Worm (Caenorhabditis elegans) whole organism, midembryonic: ENCODE results near the gene pigt-1.
A peak's percentile ranks its signal among the peaks of the same experiment; 100 is the strongest.

Experiments
- T22C8.4 ChIP-seq: fragments of 200-800 bp; sonication (Bioruptor generic); IDR thresholded peaks from 2 replicates; pipeline ENCODE4 v1.3.6; 2022; ENCODE audit warnings: missing genetic modification characterization, missing compliant biosample characterization
- cog-1 ChIP-seq: sonication (generic microtip); optimal IDR thresholded peaks from 2 replicates; lab custom pipeline; 2016; ENCODE audit warnings: missing genetic modification characterization, missing compliant biosample characterization
- flt-1 ChIP-seq: fragments of 200-800 bp; sonication (Bioruptor generic); IDR thresholded peaks from 2 replicates; pipeline ENCODE4 v1.3.6; 2022; ENCODE audit warnings: missing genetic modification characterization, missing compliant biosample characterization
- klf-2 ChIP-seq: fragments of 200-800 bp; sonication (Bioruptor generic); conservative IDR thresholded peaks from 2 replicates; pipeline ENCODE4 v1.3.6; 2022; ENCODE audit warnings: missing genetic modification reagents, missing genetic modification characterization, missing compliant biosample characterization
- med-1 ChIP-seq: sonication (generic microtip); optimal IDR thresholded peaks from 2 replicates; lab custom pipeline; 2017; ENCODE audit warnings: missing genetic modification characterization, mild to moderate bottlenecking, missing compliant biosample characterization, antibody characterized with exemption, missing genetic modification reagents; ENCODE audit not compliant: insufficient read depth
- ref-1 ChIP-seq: fragments of 200-800 bp; sonication (Bioruptor generic); conservative IDR thresholded peaks from 2 replicates; pipeline ENCODE4 v1.3.6; 2022; ENCODE audit warnings: missing genetic modification reagents, missing genetic modification characterization, missing compliant biosample characterization
- tab-1 ChIP-seq: fragments of 200-800 bp; sonication (Bioruptor generic); IDR thresholded peaks from 2 replicates; pipeline ENCODE4 v1.3.6; 2022; ENCODE audit warnings: missing genetic modification characterization, missing compliant biosample characterization
- ztf-23 ChIP-seq: fragments of 200-800 bp; sonication (Bioruptor generic); IDR thresholded peaks from 2 replicates; pipeline ENCODE4 v1.3.6; 2022; ENCODE audit warnings: missing genetic modification reagents, missing genetic modification characterization, missing compliant biosample characterization
- ztf-29 ChIP-seq: fragments of 200-800 bp; sonication (Bioruptor generic); IDR thresholded peaks from 2 replicates; pipeline ENCODE4 v1.3.6; 2022; ENCODE audit warnings: missing genetic modification reagents, missing genetic modification characterization, missing compliant biosample characterization

Gene pigt-1

ce11 chrV:10954334-10954733, 4.3 kb downstream of the pigt-1 start, which contains the start of gene clec-221:
TSS of gene clec-221 (minus strand) at chrV:10954434.
- TF ChIP-seq T22C8.4 (GFP tag; lab: Robert Waterston, UW) (no peak), ztf-29 (GFP tag; lab: Robert Waterston, UW) (no peak), klf-2 (GFP tag; lab: Robert Waterston, UW) (no peak), flt-1 (GFP tag; lab: Robert Waterston, UW) (no peak), tab-1 (GFP tag; lab: Robert Waterston, UW) (no peak), ztf-23 (GFP tag; lab: Robert Waterston, UW) (no peak), cog-1 (tag; lab: Kevin White, UChicago) (no peak), med-1 (no peak), ref-1 (GFP tag; lab: Robert Waterston, UW) (no peak)

- TF ChIP-seq ztf-23 (GFP tag; lab: Robert Waterston, UW), result no peak
- no peak for TF ChIP-seq klf-2 (GFP tag; lab: Robert Waterston, UW)
- no peak for TF ChIP-seq ref-1 (GFP tag; lab: Robert Waterston, UW)
- no peak for TF ChIP-seq cog-1 (tag; lab: Kevin White, UChicago)
- no peak for TF ChIP-seq med-1
- TF ChIP-seq flt-1 (GFP tag; lab: Robert Waterston, UW), result no peak
- no peak for TF ChIP-seq T22C8.4 (GFP tag; lab: Robert Waterston, UW)
- no peak for TF ChIP-seq ztf-29 (GFP tag; lab: Robert Waterston, UW)
- no peak for TF ChIP-seq tab-1 (GFP tag; lab: Robert Waterston, UW)
Measured at ce11 chrV:10953471-10954155, 5.0 kb downstream of the pigt-1 start.

- TF ChIP-seq tab-1 (GFP tag; lab: Robert Waterston, UW), result no peak
- TF ChIP-seq ztf-23 (GFP tag; lab: Robert Waterston, UW), result peak; percentile 34; the same call in 1 of the 2 replicates
Measured at ce11 chrV:10951655-10952278, 6.9 kb downstream of the pigt-1 start, which contains the start of gene F17C11.4. TSS of gene F17C11.4 (plus strand) at chrV:10951860.

- no peak for TF ChIP-seq cog-1 (tag; lab: Kevin White, UChicago)
- no peak for TF ChIP-seq T22C8.4 (GFP tag; lab: Robert Waterston, UW)
- no peak for TF ChIP-seq flt-1 (GFP tag; lab: Robert Waterston, UW)
- no peak for TF ChIP-seq ztf-29 (GFP tag; lab: Robert Waterston, UW)
- no peak for TF ChIP-seq tab-1 (GFP tag; lab: Robert Waterston, UW)
- no peak for TF ChIP-seq ztf-23 (GFP tag; lab: Robert Waterston, UW)
- no peak for TF ChIP-seq med-1
- no peak for TF ChIP-seq ref-1 (GFP tag; lab: Robert Waterston, UW)
- TF ChIP-seq klf-2 (GFP tag; lab: Robert Waterston, UW), result no peak
Measured at ce11 chrV:10949511-10949910, 9.1 kb downstream of the pigt-1 start, which contains the start of gene col-153. TSS of gene col-153 (plus strand) at chrV:10949811.

- no peak for TF ChIP-seq cog-1 (tag; lab: Kevin White, UChicago)
- TF ChIP-seq tab-1 (GFP tag; lab: Robert Waterston, UW), result no peak
- no peak for TF ChIP-seq klf-2 (GFP tag; lab: Robert Waterston, UW)
- no peak for TF ChIP-seq ztf-23 (GFP tag; lab: Robert Waterston, UW)
- no peak for TF ChIP-seq flt-1 (GFP tag; lab: Robert Waterston, UW)
- no peak for TF ChIP-seq ztf-29 (GFP tag; lab: Robert Waterston, UW)
- no peak for TF ChIP-seq med-1
- no peak for TF ChIP-seq ref-1 (GFP tag; lab: Robert Waterston, UW)
- no peak for TF ChIP-seq T22C8.4 (GFP tag; lab: Robert Waterston, UW)
Measured at ce11 chrV:10947930-10948329, 10.7 kb downstream of the pigt-1 start, which contains the start of gene F17C11.2. TSS of gene F17C11.2 (plus strand) at chrV:10948230.

ce11 chrV:10947210-10947609, 11.4 kb downstream of the pigt-1 start:
- TF ChIP-seq med-1, result no peak
- TF ChIP-seq ztf-23 (GFP tag; lab: Robert Waterston, UW), result no peak
- TF ChIP-seq cog-1 (tag; lab: Kevin White, UChicago), result no peak
- no peak for TF ChIP-seq T22C8.4 (GFP tag; lab: Robert Waterston, UW)
- no peak for TF ChIP-seq ztf-29 (GFP tag; lab: Robert Waterston, UW)
- TF ChIP-seq flt-1 (GFP tag; lab: Robert Waterston, UW), result no peak
- TF ChIP-seq tab-1 (GFP tag; lab: Robert Waterston, UW), result no peak
- TF ChIP-seq ref-1 (GFP tag; lab: Robert Waterston, UW), result no peak
- no peak for TF ChIP-seq klf-2 (GFP tag; lab: Robert Waterston, UW)

- no peak for TF ChIP-seq ref-1 (GFP tag; lab: Robert Waterston, UW)
- TF ChIP-seq klf-2 (GFP tag; lab: Robert Waterston, UW), result no peak
- no peak for TF ChIP-seq tab-1 (GFP tag; lab: Robert Waterston, UW)
- TF ChIP-seq cog-1 (tag; lab: Kevin White, UChicago), result no peak
Measured at ce11 chrV:10944903-10945302, 13.7 kb downstream of the pigt-1 start.

- TF ChIP-seq ztf-23 (GFP tag; lab: Robert Waterston, UW), result no peak
- no peak for TF ChIP-seq ztf-29 (GFP tag; lab: Robert Waterston, UW)
- TF ChIP-seq T22C8.4 (GFP tag; lab: Robert Waterston, UW), result no peak
- no peak for TF ChIP-seq flt-1 (GFP tag; lab: Robert Waterston, UW)
Measured at ce11 chrV:10942161-10942560, 16.5 kb downstream of the pigt-1 start, which contains the start of gene zip-9. TSS of gene zip-9 (plus strand) at chrV:10942461.

- TF ChIP-seq tab-1 (GFP tag; lab: Robert Waterston, UW), result no peak
- no peak for TF ChIP-seq T22C8.4 (GFP tag; lab: Robert Waterston, UW)
- no peak for TF ChIP-seq ref-1 (GFP tag; lab: Robert Waterston, UW)
- no peak for TF ChIP-seq cog-1 (tag; lab: Kevin White, UChicago)
- no peak for TF ChIP-seq ztf-29 (GFP tag; lab: Robert Waterston, UW)
- TF ChIP-seq med-1, result no peak
- TF ChIP-seq flt-1 (GFP tag; lab: Robert Waterston, UW), result no peak
- no peak for TF ChIP-seq ztf-23 (GFP tag; lab: Robert Waterston, UW)
- no peak for TF ChIP-seq klf-2 (GFP tag; lab: Robert Waterston, UW)
Measured at ce11 chrV:10941150-10941549, 17.5 kb downstream of the pigt-1 start, which contains the start of gene F17C11.26. TSS of gene F17C11.26 (plus strand) at chrV:10941450.
